Worm (Caenorhabditis elegans): Measurements from ENCODE around the gene D2024.4.

Gene D2024.4

ce11 chrIV:7196853-7197252 lies 34.2 kb upstream of the D2024.4 start, which contains the start of gene unc-8:
unc-8 (plus strand) TSS chrIV:7197153.
- TF ChIP-seq ceh-9 (tag; optimal IDR thresholded peaks at IDR 0.05) (no peak), nhr-76 (tag; optimal IDR thresholded peaks at IDR 0.05) (no peak), ztf-11 (tag; optimal IDR thresholded peaks at IDR 0.05) (no peak), ceh-82 (tag; optimal IDR thresholded peaks at IDR 0.05) (no peak), elt-3 (tag; optimal IDR thresholded peaks at IDR 0.05) (no peak), skn-1 (tag; optimal IDR thresholded peaks at IDR 0.05) (no peak), elt-1 (tag; optimal IDR thresholded peaks at IDR 0.05) (no peak), nhr-12 (tag; optimal IDR thresholded peaks at IDR 0.05) (no peak), elt-2 (tag; optimal IDR thresholded peaks at IDR 0.05) (no peak), unc-39 (tag; optimal IDR thresholded peaks at IDR 0.05) (no peak), eor-1 (tag; optimal IDR thresholded peaks at IDR 0.05) (no peak), lin-39 (tag; optimal IDR thresholded peaks at IDR 0.05) (no peak), ztf-4 (tag; optimal IDR thresholded peaks at IDR 0.05) (no peak), lin-15B (tag; optimal IDR thresholded peaks at IDR 0.05) (no peak), nhr-77 (tag; optimal IDR thresholded peaks at IDR 0.05) (no peak), lsy-12 (tag; optimal IDR thresholded peaks at IDR 0.05) (no peak), fos-1 (tag; optimal IDR thresholded peaks at IDR 0.05) (no peak), fkh-10 (GFP tag; optimal IDR thresholded peaks at IDR 0.05) (no peak), nhr-67 (tag; optimal IDR thresholded peaks at IDR 0.05) (no peak), aly-2 (tag; optimal IDR thresholded peaks at IDR 0.05) (no peak)

ce11 chrIV:7203696-7204095 lies 27.3 kb upstream of the D2024.4 start, which contains the start of gene R13A1.3:
R13A1.3 (plus strand) TSS chrIV:7203996.
- no peak for TF ChIP-seq mdl-1 (tag; optimal IDR thresholded peaks at IDR 0.05)
- TF ChIP-seq hmg-11 (tag; optimal IDR thresholded peaks at IDR 0.05): no peak
- no peak for TF ChIP-seq elt-1 (tag; optimal IDR thresholded peaks at IDR 0.05)
- TF ChIP-seq unc-39 (tag; optimal IDR thresholded peaks at IDR 0.05): no peak
- no peak for TF ChIP-seq lsy-12 (tag; optimal IDR thresholded peaks at IDR 0.05)
- TF ChIP-seq ceh-16 (tag; optimal IDR thresholded peaks at IDR 0.05): no peak
- no peak for TF ChIP-seq ceh-9 (tag; optimal IDR thresholded peaks at IDR 0.05)
- TF ChIP-seq nhr-25 (tag; optimal IDR thresholded peaks at IDR 0.05): no peak
- no peak for TF ChIP-seq R02D3.7 (tag; optimal IDR thresholded peaks at IDR 0.05)
- no peak for TF ChIP-seq unc-62 (GFP tag; optimal IDR thresholded peaks at IDR 0.05)
- no peak for TF ChIP-seq nhr-12 (tag; optimal IDR thresholded peaks at IDR 0.05)
- TF ChIP-seq ZK546.5 (tag; optimal IDR thresholded peaks at IDR 0.05): no peak
- no peak for TF ChIP-seq nhr-76 (tag; optimal IDR thresholded peaks at IDR 0.05)
- no peak for TF ChIP-seq lin-15B (tag; optimal IDR thresholded peaks at IDR 0.05)
- no peak for TF ChIP-seq aly-2 (tag; optimal IDR thresholded peaks at IDR 0.05)
- TF ChIP-seq daf-12 (tag; optimal IDR thresholded peaks at IDR 0.05): no peak
- TF ChIP-seq ztf-4 (tag; optimal IDR thresholded peaks at IDR 0.05): no peak
- no peak for TF ChIP-seq nhr-23 (tag; optimal IDR thresholded peaks at IDR 0.05)
- no peak for TF ChIP-seq ceh-82 (tag; optimal IDR thresholded peaks at IDR 0.05)

- no peak for TF ChIP-seq fkh-10 (GFP tag; optimal IDR thresholded peaks at IDR 0.05)
- no peak for TF ChIP-seq nhr-12 (tag; optimal IDR thresholded peaks at IDR 0.05)
- no peak for TF ChIP-seq nhr-25 (tag; optimal IDR thresholded peaks at IDR 0.05)
Observed at ce11 chrIV:7205969-7206368, 25.1 kb upstream of the D2024.4 start, which contains the start of gene kcc-1. kcc-1 (plus strand) TSS chrIV:7206269.

DNA sequence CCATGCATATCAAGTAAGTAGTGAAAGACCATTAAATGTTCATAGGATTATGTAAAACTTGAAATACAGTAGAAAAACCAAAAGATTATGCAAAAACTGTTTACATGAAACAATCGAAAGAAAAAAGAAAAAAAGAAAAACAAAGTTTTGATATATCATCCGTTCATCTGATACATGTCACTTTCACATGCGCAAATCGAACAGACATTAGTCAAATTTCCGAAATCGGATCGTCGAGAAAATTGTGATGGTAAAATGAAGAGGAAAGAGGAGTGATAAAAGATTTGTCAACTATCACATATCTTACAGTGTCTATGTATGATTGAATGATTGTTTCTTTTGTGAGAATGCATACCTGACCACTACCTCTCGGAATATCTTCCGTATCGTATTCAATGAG lies 22.1 kb upstream of the D2024.4 start:
- TF ChIP-seq fkh-10 (GFP tag; optimal IDR thresholded peaks at IDR 0.05): no peak
- no peak for TF ChIP-seq unc-62 (GFP tag; optimal IDR thresholded peaks at IDR 0.05)
- no peak for TF ChIP-seq nhr-23 (tag; optimal IDR thresholded peaks at IDR 0.05)
- no peak for TF ChIP-seq eor-1 (tag; optimal IDR thresholded peaks at IDR 0.05)
- TF ChIP-seq fkh-2 (tag; optimal IDR thresholded peaks at IDR 0.05): no peak
- no peak for TF ChIP-seq hmg-11 (tag; optimal IDR thresholded peaks at IDR 0.05)

DNA sequence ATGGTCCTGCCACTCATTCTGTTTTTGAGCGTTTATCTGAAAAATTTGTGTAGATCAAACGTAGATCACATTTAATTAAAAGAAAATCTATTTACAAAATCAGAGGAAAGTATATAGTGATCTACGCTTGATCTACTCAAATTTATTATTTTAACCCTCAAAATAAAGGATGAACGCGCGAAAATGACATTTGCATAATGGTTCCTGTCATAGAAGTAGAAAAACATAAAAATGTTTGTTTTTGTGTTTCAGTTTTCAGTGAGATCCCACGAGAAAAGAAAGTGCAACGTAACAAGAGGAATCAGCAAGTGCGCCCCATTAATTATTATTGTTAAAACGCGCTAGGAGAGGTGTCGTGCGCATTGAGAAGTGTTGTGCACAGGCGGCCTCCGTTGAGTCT lies 19.7 kb upstream of the D2024.4 start:
- TF ChIP-seq mdl-1 (tag; optimal IDR thresholded peaks at IDR 0.05) (no peak), nhr-76 (tag; optimal IDR thresholded peaks at IDR 0.05) (no peak), egl-5 (tag; optimal IDR thresholded peaks at IDR 0.05) (no peak), nhr-12 (tag; optimal IDR thresholded peaks at IDR 0.05) (no peak), lin-15B (tag; optimal IDR thresholded peaks at IDR 0.05) (no peak), nhr-43 (tag; optimal IDR thresholded peaks at IDR 0.05; ENCODE audit: poor library complexity, severe bottlenecking) (no peak), elt-2 (tag; optimal IDR thresholded peaks at IDR 0.05) (no peak), nhr-11 (tag; optimal IDR thresholded peaks at IDR 0.05) (no peak), R02D3.7 (tag; optimal IDR thresholded peaks at IDR 0.05) (no peak), ztf-11 (tag; optimal IDR thresholded peaks at IDR 0.05) (no peak), ama-1 (optimal IDR thresholded peaks at IDR 0.05) (no peak), ZK546.5 (tag; optimal IDR thresholded peaks at IDR 0.05) (no peak), nfya-1 (tag; optimal IDR thresholded peaks at IDR 0.05; ENCODE audit: insufficient read depth) (no peak), sea-2 (GFP tag; optimal IDR thresholded peaks at IDR 0.05) (no peak), tbx-2 (tag; optimal IDR thresholded peaks at IDR 0.05) (no peak)
